Worm (Caenorhabditis elegans): Measurements from ENCODE around the gene fbxa-201.
A peak's percentile ranks its signal among the peaks of the same experiment; 100 is the strongest.

Gene fbxa-201

ce11 chrV:2008412-2008811, 33.3 kb downstream of the fbxa-201 start (continued):
- peak; percentile 76 for TF ChIP-seq lin-54 (GFP tag; optimal IDR thresholded peaks at IDR 0.05)
- no peak for TF ChIP-seq die-1 (tag; optimal IDR thresholded peaks at IDR 0.05)
- TF ChIP-seq sea-2 (GFP tag; IDR thresholded peaks at IDR 0.05): no peak
- no peak for TF ChIP-seq snpc-3.4 (tag; optimal IDR thresholded peaks at IDR 0.05)
- TF ChIP-seq F22D6.2 (tag; optimal IDR thresholded peaks at IDR 0.05): no peak
- TF ChIP-seq madf-8 (GFP tag; conservative IDR thresholded peaks at IDR 0.05): peak; percentile 84
- no peak for TF ChIP-seq mel-28 (tag; optimal IDR thresholded peaks at IDR 0.05; ENCODE audit: borderline replicate concordance)
- TF ChIP-seq unc-62 (GFP tag; optimal IDR thresholded peaks at IDR 0.05): no peak
- TF ChIP-seq nfya-2 (GFP tag; IDR thresholded peaks at IDR 0.05): no peak
- TF ChIP-seq mcd-1 (GFP tag; IDR thresholded peaks at IDR 0.05): peak; percentile 86
- no peak for TF ChIP-seq hrde-1 (tag; optimal IDR thresholded peaks at IDR 0.05; ENCODE audit: borderline replicate concordance)
- no peak for TF ChIP-seq nfya-1 (tag; optimal IDR thresholded peaks at IDR 0.05; ENCODE audit: borderline replicate concordance, insufficient read depth)
- TF ChIP-seq nhr-179 (tag; optimal IDR thresholded peaks at IDR 0.05): no peak
- no peak for TF ChIP-seq lin-26 (GFP tag; IDR thresholded peaks at IDR 0.05)
- TF ChIP-seq him-1 (tag; optimal IDR thresholded peaks at IDR 0.05): peak; percentile 72
- no peak for TF ChIP-seq mes-4 (tag; optimal IDR thresholded peaks at IDR 0.05)
- 0 out of 2 replicates have a peak, but pooled peaks have one; percentile 36 for TF ChIP-seq attf-6 (GFP tag; IDR thresholded peaks at IDR 0.05)
- no peak for TF ChIP-seq rpc-1 (optimal IDR thresholded peaks at IDR 0.05)
- no peak for TF ChIP-seq rpc-1 (tag; optimal IDR thresholded peaks at IDR 0.05)
- no peak for TF ChIP-seq ztf-3 (GFP tag; optimal IDR thresholded peaks at IDR 0.05)
- TF ChIP-seq F57C9.4 (tag; optimal IDR thresholded peaks at IDR 0.05): no peak
- TF ChIP-seq Y53G8AR.9 (GFP tag; conservative IDR thresholded peaks at IDR 0.05): 0 out of 2 replicates have a peak, but pooled peaks have one; percentile 46

ce11 chrV:2011777-2012176, 36.6 kb downstream of the fbxa-201 start, which contains the start of gene F59A7.7:
Gene F59A7.7, plus strand, starts transcription at chrV:2012077.
- TF ChIP-seq ceh-58 (GFP tag; IDR thresholded peaks at IDR 0.05) (0 out of 2 replicates have a peak, but pooled peaks have one; percentile 23), sptf-2 (GFP tag; optimal IDR thresholded peaks at IDR 0.05) (no peak)

DNA sequence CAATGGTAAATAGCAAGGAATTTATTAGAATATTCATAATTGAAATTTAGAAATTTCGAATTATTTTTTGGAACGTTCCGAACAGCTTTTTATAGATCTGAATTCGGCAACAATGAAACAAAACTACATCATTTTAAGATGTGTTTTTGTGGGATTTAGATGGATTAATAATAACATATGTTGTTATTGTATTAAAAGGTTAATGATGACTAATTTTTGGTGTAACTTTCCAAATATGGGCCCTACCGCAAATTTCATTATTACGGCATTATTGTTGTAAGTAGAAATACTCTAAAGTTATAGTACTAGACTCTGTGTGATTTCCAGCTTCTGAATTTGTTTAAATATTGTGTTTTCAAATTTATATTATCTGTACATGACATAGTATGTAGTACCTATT, 38.7 kb downstream of the fbxa-201 start, which contains the start of gene F59A7.11:
F59A7.11 (minus strand) TSS at position 101 of the 400 bp plus-strand sequence.
- TF ChIP-seq nhr-90 (tag; optimal IDR thresholded peaks at IDR 0.05): no peak
- no peak for TF ChIP-seq nfya-2 (GFP tag; IDR thresholded peaks at IDR 0.05)
- TF ChIP-seq C17E4.6 (GFP tag; IDR thresholded peaks at IDR 0.05): no peak
- TF ChIP-seq madf-8 (GFP tag; conservative IDR thresholded peaks at IDR 0.05): no peak
- TF ChIP-seq ccch-3 (GFP tag; optimal IDR thresholded peaks at IDR 0.05): no peak
- TF ChIP-seq zim-3 (tag; optimal IDR thresholded peaks at IDR 0.05): no peak
- TF ChIP-seq aptf-3 (GFP tag; IDR thresholded peaks at IDR 0.05): no peak
- TF ChIP-seq zfh-2 (GFP tag; conservative IDR thresholded peaks at IDR 0.05): no peak
- TF ChIP-seq gei-17 (GFP tag; optimal IDR thresholded peaks at IDR 0.05): no peak
- no peak for TF ChIP-seq Y79H2A.3 (GFP tag; conservative IDR thresholded peaks at IDR 0.05)
- TF ChIP-seq ets-4 (GFP tag; optimal IDR thresholded peaks at IDR 0.05): no peak
- TF ChIP-seq snpc-3.4 (tag; optimal IDR thresholded peaks at IDR 0.05): no peak
- TF ChIP-seq ceh-27 (GFP tag; optimal IDR thresholded peaks at IDR 0.05): no peak
- TF ChIP-seq F33H1.4 (GFP tag; IDR thresholded peaks at IDR 0.05): no peak
- TF ChIP-seq snpc-1.3 (tag; optimal IDR thresholded peaks at IDR 0.05; ENCODE audit: insufficient read depth): no peak
- TF ChIP-seq snpc-1.1 (tag; optimal IDR thresholded peaks at IDR 0.05; ENCODE audit: insufficient read depth): no peak
- no peak for TF ChIP-seq Y53G8AR.9 (GFP tag; conservative IDR thresholded peaks at IDR 0.05)
- TF ChIP-seq lin-26 (GFP tag; IDR thresholded peaks at IDR 0.05): no peak

All from whole organism, young adult.